Worm (Caenorhabditis elegans): ENCODE data around the gene R10D12.10.
A peak's percentile ranks its signal among the peaks of the same experiment; 100 is the strongest.

- no peak for TF ChIP-seq nhr-76 (tag; optimal IDR thresholded peaks at IDR 0.05)
- no peak for TF ChIP-seq ama-1 (optimal IDR thresholded peaks at IDR 0.05)
- no peak for TF ChIP-seq unc-62 (GFP tag; optimal IDR thresholded peaks at IDR 0.05)
- no peak for TF ChIP-seq zag-1 (tag; optimal IDR thresholded peaks at IDR 0.05)
- TF ChIP-seq ZK546.5 (tag; optimal IDR thresholded peaks at IDR 0.05), result no peak
- no peak for TF ChIP-seq unc-39 (tag; optimal IDR thresholded peaks at IDR 0.05)
- TF ChIP-seq elt-3 (tag; optimal IDR thresholded peaks at IDR 0.05), result no peak
- no peak for TF ChIP-seq mdl-1 (tag; optimal IDR thresholded peaks at IDR 0.05)
- TF ChIP-seq pqm-1 (tag; optimal IDR thresholded peaks at IDR 0.05), result peak; percentile 21
Measured at ce11 chrV:14002402-14002801, 44.3 kb upstream of the R10D12.10 start.
